Worm (Caenorhabditis elegans) whole organism, L3 larva: Measurements from ENCODE around the gene Y116A8C.37.
A peak's percentile ranks its signal among the peaks of the same experiment; 100 is the strongest.

ENCODE experiments used
- R02D3.7 ChIP-seq: fragments of 150-350 bp; optimal IDR thresholded peaks from 2 replicates; lab custom pipeline; 2014; ENCODE audit warnings: missing biosample characterization, missing genetic modification characterization
- aly-2 ChIP-seq: fragments of 150-350 bp; optimal IDR thresholded peaks from 2 replicates; lab custom pipeline; 2014; ENCODE audit warnings: missing biosample characterization, missing genetic modification characterization
- ama-1 ChIP-seq: fragments of 150-350 bp; optimal IDR thresholded peaks from 2 replicates; lab custom pipeline; 2018
- ceh-16 ChIP-seq: sonication (generic microtip); optimal IDR thresholded peaks from 2 replicates; lab custom pipeline; 2017; ENCODE audit warnings: missing biosample characterization, missing genetic modification characterization
- ceh-28 ChIP-seq: fragments of 150-350 bp; optimal IDR thresholded peaks from 2 replicates; lab custom pipeline; 2014; ENCODE audit warnings: missing biosample characterization, missing genetic modification reagents, missing genetic modification characterization
- ceh-82 ChIP-seq: fragments of 150-350 bp; optimal IDR thresholded peaks from 2 replicates; lab custom pipeline; 2014; ENCODE audit warnings: missing biosample characterization, missing genetic modification characterization
- ceh-9 ChIP-seq: sonication (generic microtip); optimal IDR thresholded peaks from 2 replicates; lab custom pipeline; 2018; ENCODE audit warnings: missing biosample characterization, missing genetic modification characterization
- daf-12 ChIP-seq: fragments of 150-350 bp; optimal IDR thresholded peaks from 2 replicates; lab custom pipeline; 2014; ENCODE audit warnings: missing biosample characterization, missing genetic modification reagents, missing genetic modification characterization
- egl-5 ChIP-seq: fragments of 150-350 bp; optimal IDR thresholded peaks from 2 replicates; lab custom pipeline; 2017; ENCODE audit warnings: missing biosample characterization, missing genetic modification reagents, missing genetic modification characterization, inconsistent platforms
- elt-1 ChIP-seq: fragments of 150-350 bp; optimal IDR thresholded peaks from 2 replicates; lab custom pipeline; 2014; ENCODE audit warnings: missing biosample characterization, missing genetic modification characterization
- elt-2 ChIP-seq: sonication (generic microtip); optimal IDR thresholded peaks from 2 replicates; lab custom pipeline; 2016; ENCODE audit warnings: missing genetic modification reagents, mild to moderate bottlenecking, missing genetic modification characterization, missing compliant biosample characterization
- elt-3 ChIP-seq, 3 experiments: fragments of 150-350 bp in 1 of 3; sonication (generic microtip) in 2 of 3; optimal IDR thresholded peaks; 2 replicates in 2 of 3; 4 replicates in 1 of 3; lab custom pipeline; 2014 to 2017; ENCODE audit warnings: missing biosample characterization in 3 of 3, missing genetic modification characterization in 3 of 3
- eor-1 ChIP-seq, 2 experiments: fragments of 150-350 bp; optimal IDR thresholded peaks; 2 replicates each; lab custom pipeline; 2014 to 2018; ENCODE audit warnings: missing biosample characterization in 2 of 2, missing genetic modification characterization in 2 of 2
- fkh-10 ChIP-seq: sonication (generic microtip); optimal IDR thresholded peaks from 2 replicates; lab custom pipeline; 2017; ENCODE audit warnings: missing biosample characterization, missing genetic modification reagents, missing genetic modification characterization
- fkh-2 ChIP-seq: fragments of 150-350 bp; optimal IDR thresholded peaks from 2 replicates; lab custom pipeline; 2014; ENCODE audit warnings: missing biosample characterization, missing genetic modification reagents, missing genetic modification characterization
- hmg-11 ChIP-seq: sonication (generic microtip); optimal IDR thresholded peaks from 2 replicates; lab custom pipeline; 2016; ENCODE audit warnings: missing genetic modification characterization, missing compliant biosample characterization
- jun-1 ChIP-seq: fragments of 150-350 bp; optimal IDR thresholded peaks from 2 replicates; lab custom pipeline; 2014; ENCODE audit warnings: missing biosample characterization, missing genetic modification reagents, missing genetic modification characterization
- lin-15B ChIP-seq: fragments of 150-350 bp; optimal IDR thresholded peaks from 2 replicates; lab custom pipeline; 2014; ENCODE audit warnings: missing biosample characterization, missing genetic modification characterization
- lin-39 ChIP-seq: fragments of 150-350 bp; optimal IDR thresholded peaks from 2 replicates; lab custom pipeline; 2018; ENCODE audit warnings: missing biosample characterization, missing genetic modification reagents, missing genetic modification characterization
- lsy-12 ChIP-seq: sonication (generic microtip); optimal IDR thresholded peaks from 2 replicates; lab custom pipeline; 2016; ENCODE audit warnings: mild to moderate bottlenecking, missing genetic modification characterization, missing compliant biosample characterization
- mml-1 ChIP-seq: fragments of 150-350 bp; sonication (generic microtip); optimal IDR thresholded peaks from 3 replicates; lab custom pipeline; 2014; ENCODE audit warnings: missing biosample characterization, missing genetic modification characterization
- nfya-1 ChIP-seq: sonication (generic microtip); optimal IDR thresholded peaks from 2 replicates; lab custom pipeline; 2017; ENCODE audit warnings: missing genetic modification characterization, mild to moderate bottlenecking, missing compliant biosample characterization, antibody characterized with exemption, moderate library complexity; ENCODE audit not compliant: insufficient read depth
- nhr-11 ChIP-seq: fragments of 150-350 bp; optimal IDR thresholded peaks from 2 replicates; lab custom pipeline; 2014; ENCODE audit warnings: missing biosample characterization, missing genetic modification characterization
- nhr-12 ChIP-seq: fragments of 150-350 bp; optimal IDR thresholded peaks from 2 replicates; lab custom pipeline; 2014; ENCODE audit warnings: missing biosample characterization, missing genetic modification characterization
- nhr-23 ChIP-seq: fragments of 150-350 bp; optimal IDR thresholded peaks from 2 replicates; lab custom pipeline; 2014; ENCODE audit warnings: missing biosample characterization, missing genetic modification reagents, missing genetic modification characterization
- nhr-237 ChIP-seq: fragments of 150-350 bp; optimal IDR thresholded peaks from 2 replicates; lab custom pipeline; 2014; ENCODE audit warnings: missing biosample characterization, missing genetic modification characterization
- nhr-25 ChIP-seq: sonication (generic microtip); optimal IDR thresholded peaks from 2 replicates; lab custom pipeline; 2017; ENCODE audit warnings: missing biosample characterization, missing genetic modification characterization
- nhr-43 ChIP-seq: sonication (generic microtip); optimal IDR thresholded peaks from 2 replicates; lab custom pipeline; 2016; ENCODE audit warnings: mild to moderate bottlenecking, missing genetic modification characterization, missing compliant biosample characterization; ENCODE audit not compliant: poor library complexity, severe bottlenecking
- nhr-67 ChIP-seq: fragments of 150-350 bp; optimal IDR thresholded peaks from 2 replicates; lab custom pipeline; 2014; ENCODE audit warnings: missing biosample characterization, missing genetic modification characterization
- nhr-76 ChIP-seq: fragments of 150-350 bp; sonication (generic microtip); optimal IDR thresholded peaks from 5 replicates; lab custom pipeline; 2014; ENCODE audit warnings: missing biosample characterization, missing genetic modification characterization
- pha-4 ChIP-seq: fragments of 150-350 bp; optimal IDR thresholded peaks from 2 replicates; lab custom pipeline; 2014; ENCODE audit warnings: missing biosample characterization, missing genetic modification reagents, missing genetic modification characterization
- pqm-1 ChIP-seq: fragments of 150-350 bp; optimal IDR thresholded peaks from 2 replicates; lab custom pipeline; 2017; ENCODE audit warnings: missing biosample characterization, missing genetic modification characterization, inconsistent platforms
- sea-2 ChIP-seq: fragments of 150-350 bp; sonication (generic microtip); optimal IDR thresholded peaks from 4 replicates; lab custom pipeline; 2014; ENCODE audit warnings: missing biosample characterization, missing genetic modification reagents, missing genetic modification characterization
- skn-1 ChIP-seq: fragments of 150-350 bp; optimal IDR thresholded peaks from 2 replicates; lab custom pipeline; 2014; ENCODE audit warnings: missing biosample characterization, missing genetic modification characterization
- snpc-4 ChIP-seq: fragments of 150-350 bp; optimal IDR thresholded peaks from 2 replicates; lab custom pipeline; 2014; ENCODE audit warnings: missing biosample characterization, missing genetic modification characterization
- tbx-2 ChIP-seq: sonication (generic microtip); optimal IDR thresholded peaks from 2 replicates; lab custom pipeline; 2016; ENCODE audit warnings: mild to moderate bottlenecking, missing genetic modification characterization, missing compliant biosample characterization
- unc-39 ChIP-seq: sonication (generic microtip); optimal IDR thresholded peaks from 4 replicates; lab custom pipeline; 2017; ENCODE audit warnings: missing biosample characterization, missing genetic modification characterization
- zag-1 ChIP-seq: fragments of 150-350 bp; optimal IDR thresholded peaks from 2 replicates; lab custom pipeline; 2014; ENCODE audit warnings: missing biosample characterization, missing genetic modification characterization
- ztf-11 ChIP-seq: fragments of 150-350 bp; optimal IDR thresholded peaks from 2 replicates; lab custom pipeline; 2014; ENCODE audit warnings: missing biosample characterization, missing genetic modification characterization
- ztf-4 ChIP-seq: fragments of 150-350 bp; optimal IDR thresholded peaks from 2 replicates; lab custom pipeline; 2014; ENCODE audit warnings: missing biosample characterization, missing genetic modification characterization

The Y116A8C.37 gene

ce11 chrIV:17118987-17119732 lies 11.8 kb downstream of the Y116A8C.37 start, which contains the start of gene itsn-1:
Gene itsn-1 (plus strand): TSS chrIV:17119682.
- TF ChIP-seq fkh-10 (GFP tag; lab: Kevin White, UChicago) (no peak), hmg-11 (peak; percentile 22), ama-1 (lab: Kevin White, UChicago) (peak; percentile 19)

- peak; percentile 56 for TF ChIP-seq nfya-1 (tag; lab: Kevin White, UChicago)
- TF ChIP-seq ceh-9: no peak
- TF ChIP-seq lsy-12 (tag; lab: Kevin White, UChicago): no peak
- peak; percentile 47 for TF ChIP-seq nhr-43 (tag; lab: Kevin White, UChicago)
- no peak for TF ChIP-seq ceh-82
- peak; percentile 80 for TF ChIP-seq hmg-11
- TF ChIP-seq ztf-4 (tag; lab: Kevin White, UChicago): no peak
- TF ChIP-seq aly-2 (tag; lab: Kevin White, UChicago): no peak
- no peak for TF ChIP-seq elt-3 (tag; optimal IDR thresholded peaks at IDR 0.05; lab: Kevin White, UChicago)
- no peak for TF ChIP-seq snpc-4 (tag; lab: Kevin White, UChicago)
- TF ChIP-seq unc-39 (tag; lab: Kevin White, UChicago): no peak
- no peak for TF ChIP-seq jun-1 (tag; lab: Kevin White, UChicago)
- no peak for TF ChIP-seq ztf-11
- no peak for TF ChIP-seq ceh-28 (tag; lab: Kevin White, UChicago)
- TF ChIP-seq nhr-237 (tag; lab: Kevin White, UChicago): no peak
- no peak for TF ChIP-seq fkh-10 (GFP tag; lab: Kevin White, UChicago)
- no peak for TF ChIP-seq nhr-76
- TF ChIP-seq nhr-11 (tag; lab: Kevin White, UChicago): no peak
- peak; percentile 1 for TF ChIP-seq elt-2
- TF ChIP-seq lin-39 (tag; lab: Kevin White, UChicago): peak; percentile 32
- no peak for TF ChIP-seq zag-1 (tag; lab: Kevin White, UChicago)
- peak; percentile 3 for TF ChIP-seq lin-15B
- no peak for TF ChIP-seq nhr-12 (tag; lab: Kevin White, UChicago)
- TF ChIP-seq nhr-23 (tag; lab: Kevin White, UChicago): peak; percentile 52
- TF ChIP-seq nhr-67: no peak
- TF ChIP-seq ceh-16 (tag; lab: Kevin White, UChicago): no peak
- TF ChIP-seq mml-1: no peak
- TF ChIP-seq nhr-25 (tag; lab: Kevin White, UChicago): no peak
- TF ChIP-seq sea-2: no peak
- no peak for TF ChIP-seq pqm-1
- TF ChIP-seq pha-4: peak; percentile 61
- TF ChIP-seq daf-12: no peak
- TF ChIP-seq, all 47 proteins: peak for 8
Observed at ce11 chrIV:17118585-17118984, 12.3 kb downstream of the Y116A8C.37 start, which contains the start of gene uaf-2. Gene uaf-2 (minus strand): TSS chrIV:17118767.

ce11 chrIV:17116821-17117220 lies 14.1 kb downstream of the Y116A8C.37 start:
- TF ChIP-seq ztf-4 (tag; lab: Kevin White, UChicago): no peak
- TF ChIP-seq unc-39 (tag; lab: Kevin White, UChicago): no peak
- TF ChIP-seq R02D3.7 (tag; lab: Kevin White, UChicago): no peak
- no peak for TF ChIP-seq lsy-12 (tag; lab: Kevin White, UChicago)
- no peak for TF ChIP-seq lin-15B
- no peak for TF ChIP-seq ceh-16 (tag; lab: Kevin White, UChicago)
- TF ChIP-seq hmg-11: no peak
- no peak for TF ChIP-seq ceh-9
- no peak for TF ChIP-seq fkh-2 (tag; lab: Kevin White, UChicago)
- TF ChIP-seq tbx-2: no peak
- TF ChIP-seq aly-2 (tag; lab: Kevin White, UChicago): no peak

ce11 chrIV:17116345-17116744 lies 14.6 kb downstream of the Y116A8C.37 start, which contains the start of gene cyn-13:
Gene cyn-13 (minus strand): TSS chrIV:17116657.
- TF ChIP-seq elt-2: no peak
- no peak for TF ChIP-seq tbx-2
- no peak for TF ChIP-seq egl-5 (tag; lab: Kevin White, UChicago)
- TF ChIP-seq eor-1 (tag; optimal IDR thresholded peaks at IDR 0.05; lab: Kevin White, UChicago): no peak
- no peak for TF ChIP-seq daf-12
- no peak for TF ChIP-seq lsy-12 (tag; lab: Kevin White, UChicago)
- TF ChIP-seq lin-15B: no peak
- TF ChIP-seq ceh-9: no peak
- no peak for TF ChIP-seq elt-1 (tag; lab: Kevin White, UChicago)
- TF ChIP-seq pqm-1: no peak
- TF ChIP-seq ztf-11: no peak
- no peak for TF ChIP-seq nfya-1 (tag; lab: Kevin White, UChicago)
- no peak for TF ChIP-seq skn-1 (tag; lab: Kevin White, UChicago)
- TF ChIP-seq snpc-4 (tag; lab: Kevin White, UChicago): no peak
- TF ChIP-seq aly-2 (tag; lab: Kevin White, UChicago): no peak
- no peak for TF ChIP-seq nhr-25 (tag; lab: Kevin White, UChicago)
- no peak for TF ChIP-seq R02D3.7 (tag; lab: Kevin White, UChicago)
- no peak for TF ChIP-seq jun-1 (tag; lab: Kevin White, UChicago)
- no peak for TF ChIP-seq nhr-67
